Fruit fly (Drosophila melanogaster) whole organism, embryonic: ENCODE measurements around the gene Ir25a.
A peak's percentile ranks its signal among the peaks of the same experiment; 100 is the strongest.

Source experiments
- Aef1 ChIP-seq: fragments of 200-800 bp; sonication (Bioruptor generic); IDR thresholded peaks from 3 replicates; pipeline ENCODE4 v1.3.6; 2022; ENCODE audit warnings: missing biosample characterization, missing genetic modification characterization
- Bdp1 ChIP-seq: fragments of 200-800 bp; sonication (Bioruptor generic); optimal IDR thresholded peaks from 3 replicates; lab custom pipeline; 2016; ENCODE audit warnings: missing biosample characterization, missing genetic modification characterization
- CG10959 ChIP-seq: fragments of 200-800 bp; sonication (Bioruptor generic); IDR thresholded peaks from 2 replicates; pipeline ENCODE4 v1.3.6; 2022; ENCODE audit warnings: missing biosample characterization, missing genetic modification characterization
- CG11504 ChIP-seq: fragments of 200-800 bp; sonication (Bioruptor generic); optimal IDR thresholded peaks from 3 replicates; lab custom pipeline; 2019; ENCODE audit warnings: missing biosample characterization, mild to moderate bottlenecking, missing genetic modification characterization, moderate library complexity
- CG11696 ChIP-seq: fragments of 200-800 bp; sonication (Bioruptor generic); IDR thresholded peaks from 2 replicates; pipeline ENCODE4 v1.3.6; 2022; ENCODE audit warnings: missing biosample characterization, missing genetic modification characterization
- CG12236 ChIP-seq: fragments of 200-800 bp; sonication (Bioruptor generic); optimal IDR thresholded peaks from 2 replicates; lab custom pipeline; 2016; ENCODE audit warnings: missing biosample characterization, missing genetic modification characterization
- CG12659 ChIP-seq: fragments of 200-800 bp; sonication (Bioruptor generic); optimal IDR thresholded peaks from 3 replicates; lab custom pipeline; 2017; ENCODE audit warnings: mild to moderate bottlenecking, missing biosample characterization, missing genetic modification reagents, missing genetic modification characterization
- CG13123 ChIP-seq: fragments of 200-800 bp; sonication (Bioruptor generic); optimal IDR thresholded peaks from 2 replicates; lab custom pipeline; 2016; ENCODE audit warnings: missing biosample characterization, missing genetic modification characterization
- CG14050 ChIP-seq: fragments of 200-800 bp; sonication (Bioruptor generic); IDR thresholded peaks from 3 replicates; pipeline ENCODE4 v1.3.6; 2022; ENCODE audit warnings: missing biosample characterization, missing genetic modification characterization
- CG14860 ChIP-seq: fragments of 200-800 bp; sonication (Bioruptor generic); IDR thresholded peaks from 3 replicates; pipeline ENCODE4 v1.3.6; 2022; ENCODE audit warnings: missing biosample characterization, missing genetic modification characterization; ENCODE audit not compliant: partially characterized antibody
- CG16815 ChIP-seq: fragments of 200-800 bp; sonication (Bioruptor generic); optimal IDR thresholded peaks from 3 replicates; lab custom pipeline; 2017; ENCODE audit warnings: missing biosample characterization, mild to moderate bottlenecking, missing genetic modification characterization
- CG17361 ChIP-seq: fragments of 200-800 bp; sonication (Bioruptor generic); IDR thresholded peaks from 3 replicates; pipeline ENCODE4 v1.3.6; 2022; ENCODE audit warnings: missing biosample characterization, missing genetic modification characterization
- CG17802 ChIP-seq: fragments of 200-800 bp; sonication (Bioruptor generic); optimal IDR thresholded peaks from 2 replicates; lab custom pipeline; 2018; ENCODE audit warnings: missing biosample characterization, mild to moderate bottlenecking, missing genetic modification characterization, moderate library complexity
- CG18764 ChIP-seq: fragments of 200-800 bp; sonication (Bioruptor generic); optimal IDR thresholded peaks from 3 replicates; lab custom pipeline; 2016; ENCODE audit warnings: missing biosample characterization, missing genetic modification characterization
- CG3847 ChIP-seq: fragments of 200-800 bp; sonication (Bioruptor generic); IDR thresholded peaks from 2 replicates; pipeline ENCODE4 v1.3.6; 2022; ENCODE audit warnings: missing biosample characterization, missing genetic modification characterization
- CG5953 ChIP-seq: fragments of 200-800 bp; sonication (Bioruptor generic); IDR thresholded peaks from 2 replicates; pipeline ENCODE4 v1.3.6; 2022; ENCODE audit warnings: missing biosample characterization, missing genetic modification characterization
- CG6689 ChIP-seq: fragments of 200-800 bp; sonication (Bioruptor generic); IDR thresholded peaks from 2 replicates; pipeline ENCODE4 v1.3.6; 2022; ENCODE audit warnings: missing biosample characterization, missing genetic modification characterization
- CG8765 ChIP-seq: fragments of 200-800 bp; sonication (Bioruptor generic); IDR thresholded peaks from 2 replicates; pipeline ENCODE4 v1.3.6; 2022; ENCODE audit warnings: missing biosample characterization, missing genetic modification characterization
- CG8944 ChIP-seq: fragments of 200-800 bp; sonication (Bioruptor generic); optimal IDR thresholded peaks from 3 replicates; lab custom pipeline; 2016; ENCODE audit warnings: missing biosample characterization, missing genetic modification characterization
- CG9797 ChIP-seq: fragments of 200-800 bp; sonication (Bioruptor generic); optimal IDR thresholded peaks from 3 replicates; lab custom pipeline; 2018; ENCODE audit warnings: missing biosample characterization, mild to moderate bottlenecking, missing genetic modification characterization
- D ChIP-seq, 2 experiments: fragments of 200-800 bp in 1 of 2; fragments of >200 bp in 1 of 2; sonication (Bioruptor generic) in 1 of 2; optimal IDR thresholded peaks; 2 replicates in 1 of 2; 3 replicates in 1 of 2; lab custom pipeline; 2017; ENCODE audit warnings: mild to moderate bottlenecking in 1 of 2, missing biosample characterization in 1 of 2, missing genetic modification characterization in 1 of 2, missing genetic modification reagents in 1 of 2
- D19B ChIP-seq: fragments of 200-800 bp; sonication (Bioruptor generic); optimal IDR thresholded peaks from 2 replicates; lab custom pipeline; 2017; ENCODE audit warnings: missing biosample characterization, mild to moderate bottlenecking, missing genetic modification characterization
- Dip2 ChIP-seq: fragments of 200-800 bp; sonication (Bioruptor generic); IDR thresholded peaks from 2 replicates; pipeline ENCODE4 v1.3.6; 2022; ENCODE audit warnings: missing biosample characterization, missing genetic modification characterization
- Dll ChIP-seq: fragments of 200-800 bp; sonication (Bioruptor generic); IDR thresholded peaks from 4 replicates; pipeline ENCODE4 v1.3.6; 2022; ENCODE audit warnings: missing biosample characterization, missing genetic modification characterization; ENCODE audit not compliant: partially characterized antibody
- Dref ChIP-seq: fragments of 200-800 bp; sonication (Bioruptor generic); IDR thresholded peaks from 2 replicates; pipeline ENCODE4 v1.3.6; 2022; ENCODE audit warnings: missing biosample characterization, missing genetic modification characterization
- E2f2 ChIP-seq: fragments of 200-800 bp; sonication (Bioruptor generic); IDR thresholded peaks from 2 replicates; pipeline ENCODE4 v1.3.6; 2022; ENCODE audit warnings: missing biosample characterization, missing genetic modification characterization
- HLH4C ChIP-seq: fragments of 200-800 bp; sonication (Bioruptor generic); IDR thresholded peaks from 3 replicates; pipeline ENCODE4 v1.3.6; 2022; ENCODE audit warnings: missing biosample characterization, missing genetic modification characterization; ENCODE audit not compliant: partially characterized antibody
- MESR4 ChIP-seq: fragments of 200-800 bp; sonication (Bioruptor generic); optimal IDR thresholded peaks from 2 replicates; lab custom pipeline; 2018; ENCODE audit warnings: missing biosample characterization, mild to moderate bottlenecking, missing genetic modification characterization, moderate library complexity
- MTF-1 ChIP-seq: fragments of 200-800 bp; sonication (Bioruptor generic); optimal IDR thresholded peaks from 2 replicates; lab custom pipeline; 2018; ENCODE audit warnings: missing biosample characterization, mild to moderate bottlenecking, missing genetic modification characterization, borderline replicate concordance
- NK7.1 ChIP-seq: fragments of 200-800 bp; sonication (Bioruptor generic); optimal IDR thresholded peaks from 3 replicates; lab custom pipeline; 2016; ENCODE audit warnings: missing biosample characterization, missing genetic modification characterization
- Nf-YB ChIP-seq: fragments of 200-800 bp; sonication (Bioruptor generic); optimal IDR thresholded peaks from 3 replicates; lab custom pipeline; 2019; ENCODE audit warnings: missing biosample characterization, mild to moderate bottlenecking, missing genetic modification characterization, moderate library complexity
- ap ChIP-seq: fragments of 200-800 bp; sonication (Bioruptor generic); IDR thresholded peaks from 2 replicates; pipeline ENCODE4 v1.3.6; 2022; ENCODE audit warnings: missing biosample characterization, missing genetic modification characterization
- crp ChIP-seq, 2 experiments: fragments of 200-800 bp; sonication (Bioruptor generic); optimal IDR thresholded peaks; 2 replicates in 1 of 2; 3 replicates in 1 of 2; lab custom pipeline; 2017; ENCODE audit warnings: missing biosample characterization in 2 of 2, missing genetic modification characterization in 2 of 2, mild to moderate bottlenecking in 1 of 2, moderate library complexity in 1 of 2
- dmrt99B ChIP-seq: fragments of 200-800 bp; sonication (Bioruptor generic); optimal IDR thresholded peaks from 2 replicates; lab custom pipeline; 2018; ENCODE audit warnings: missing biosample characterization, mild to moderate bottlenecking, missing genetic modification characterization, moderate library complexity
- ems ChIP-seq: fragments of 200-800 bp; sonication (Bioruptor generic); optimal IDR thresholded peaks from 3 replicates; lab custom pipeline; 2016; ENCODE audit warnings: missing biosample characterization, missing genetic modification characterization
- fd3F ChIP-seq: fragments of 200-800 bp; sonication (Bioruptor generic); optimal IDR thresholded peaks from 2 replicates; lab custom pipeline; 2018; ENCODE audit warnings: missing biosample characterization, mild to moderate bottlenecking, missing genetic modification characterization, moderate library complexity
- fd96Cb ChIP-seq: fragments of 200-800 bp; sonication (Bioruptor generic); optimal IDR thresholded peaks from 2 replicates; lab custom pipeline; 2018; ENCODE audit warnings: missing biosample characterization, mild to moderate bottlenecking, missing genetic modification characterization, moderate library complexity
- gce ChIP-seq: fragments of 200-800 bp; sonication (Bioruptor generic); IDR thresholded peaks from 3 replicates; pipeline ENCODE4 v1.3.6; 2022; ENCODE audit warnings: missing biosample characterization, missing genetic modification characterization
- grn ChIP-seq: fragments of 200-800 bp; sonication (Bioruptor generic); optimal IDR thresholded peaks from 3 replicates; lab custom pipeline; 2017; ENCODE audit warnings: missing biosample characterization, missing genetic modification characterization
- hbn ChIP-seq: fragments of 200-800 bp; sonication (Bioruptor generic); IDR thresholded peaks from 2 replicates; pipeline ENCODE4 v1.3.6; 2022; ENCODE audit warnings: missing biosample characterization, missing genetic modification characterization; ENCODE audit not compliant: partially characterized antibody
- ind ChIP-seq: fragments of 200-800 bp; sonication (Bioruptor generic); optimal IDR thresholded peaks from 3 replicates; lab custom pipeline; 2016; ENCODE audit warnings: missing biosample characterization, missing genetic modification characterization
- kay ChIP-seq: fragments of 200-800 bp; sonication (Bioruptor generic); optimal IDR thresholded peaks from 2 replicates; lab custom pipeline; 2016; ENCODE audit warnings: missing biosample characterization, missing genetic modification characterization
- org-1 ChIP-seq: fragments of 200-800 bp; sonication (Bioruptor generic); optimal IDR thresholded peaks from 2 replicates; lab custom pipeline; 2017; ENCODE audit warnings: missing biosample characterization, missing genetic modification characterization
- pzg ChIP-seq: fragments of 200-800 bp; sonication (Bioruptor generic); optimal IDR thresholded peaks from 3 replicates; lab custom pipeline; 2018; ENCODE audit warnings: missing biosample characterization, mild to moderate bottlenecking, missing genetic modification characterization, moderate library complexity
- run ChIP-seq: fragments of 200-800 bp; sonication (Bioruptor generic); optimal IDR thresholded peaks from 3 replicates; lab custom pipeline; 2018; ENCODE audit warnings: missing biosample characterization, mild to moderate bottlenecking, missing genetic modification characterization
- sc ChIP-seq, 3 experiments: fragments of >200 bp in 2 of 3; fragments of 200-800 bp in 1 of 3; sonication (Bioruptor generic) in 1 of 3; optimal IDR thresholded peaks; 2 replicates in 2 of 3; 3 replicates in 1 of 3; lab custom pipeline; 2017; ENCODE audit warnings: mild to moderate bottlenecking in 1 of 3, missing biosample characterization in 1 of 3, missing genetic modification characterization in 1 of 3, missing genetic modification reagents in 1 of 3
- tap ChIP-seq: fragments of 200-800 bp; optimal IDR thresholded peaks from 3 replicates; lab custom pipeline; 2019; ENCODE audit warnings: missing biosample characterization, mild to moderate bottlenecking, missing genetic modification characterization, moderate library complexity
- trem ChIP-seq: fragments of 200-800 bp; optimal IDR thresholded peaks from 3 replicates; lab custom pipeline; 2019; ENCODE audit warnings: missing biosample characterization, mild to moderate bottlenecking, missing genetic modification characterization, moderate library complexity
- tup ChIP-seq: fragments of 200-800 bp; sonication (Bioruptor generic); optimal IDR thresholded peaks from 2 replicates; lab custom pipeline; 2016; ENCODE audit warnings: missing biosample characterization, mild to moderate bottlenecking, missing genetic modification characterization, moderate library complexity

Ir25a gene

dm6 chr2L:4850356-4850755 is 15.3 kb upstream of the Ir25a start, which contains the start of the genes mRpS2 and Mon1 (continued):
- TF ChIP-seq hbn (GFP tag; lab: Robert Waterston, UW) = no peak
- peak; percentile 96 for TF ChIP-seq CG12659 (GFP tag; lab: Kevin White, UChicago)
- peak; percentile 95 for TF ChIP-seq CG18764
- peak; percentile 87 for TF ChIP-seq D19B (GFP tag; lab: Kevin White, UChicago)
- TF ChIP-seq ems (GFP tag; lab: Kevin White, UChicago) = peak; percentile 83
- peak; percentile 80 for TF ChIP-seq MESR4
- TF ChIP-seq CG13123 (GFP tag; lab: Kevin White, UChicago) = peak; percentile 91
- peak; percentile 16 for TF ChIP-seq CG9797
- TF ChIP-seq Dref (GFP tag; lab: Robert Waterston, UW) = 0 out of 2 replicates have a peak, but pooled peaks have one; percentile 37
- TF ChIP-seq HLH4C (GFP tag; lab: Robert Waterston, UW) = no peak
- peak; percentile 83 for TF ChIP-seq CG10959 (GFP tag; lab: Robert Waterston, UW)
- peak; percentile 87 for TF ChIP-seq CG8765
- TF ChIP-seq tup = peak; percentile 85
- peak; percentile 28 for TF ChIP-seq grn (GFP tag; lab: Kevin White, UChicago)
- peak; percentile 94 for TF ChIP-seq fd96Cb (tag; lab: Kevin White, UChicago)
- TF ChIP-seq CG6689 = peak; percentile 98
- peak; percentile 98 for TF ChIP-seq CG17361 (GFP tag; lab: Robert Waterston, UW)
- TF ChIP-seq fd3F (GFP tag; lab: Kevin White, UChicago) = peak; percentile 95
- peak; percentile 95 for TF ChIP-seq gce (GFP tag; lab: Robert Waterston, UW)
- peak; percentile 69 for TF ChIP-seq CG8944 (GFP tag; lab: Kevin White, UChicago)
- peak; percentile 83 for TF ChIP-seq CG16815 (GFP tag; lab: Kevin White, UChicago)
- peak; percentile 96 for TF ChIP-seq Aef1 (GFP tag; lab: Robert Waterston, UW)
- TF ChIP-seq sc (optimal IDR thresholded peaks at IDR 0.05; lab: Kevin White, UChicago) = no peak
- peak; percentile 88 for TF ChIP-seq sc (GFP tag; optimal IDR thresholded peaks at IDR 0.05; lab: Kevin White, UChicago)
- peak; percentile 93 for TF ChIP-seq kay (GFP tag; lab: Kevin White, UChicago)
- peak; percentile 93 for TF ChIP-seq CG11696
- peak; percentile 48; the same call in 1 of the 2 replicates for TF ChIP-seq Dip2 (GFP tag; lab: Robert Waterston, UW)
- peak; percentile 74 for TF ChIP-seq Nf-YB (GFP tag; lab: Kevin White, UChicago)
- TF ChIP-seq CG14050 (GFP tag; lab: Robert Waterston, UW) = peak; percentile 94
- TF ChIP-seq MTF-1 (GFP tag; lab: Kevin White, UChicago) = peak; percentile 84
- peak; percentile 49 for TF ChIP-seq NK7.1
- TF ChIP-seq tap (tag; lab: Kevin White, UChicago) = peak; percentile 94
- no peak for TF ChIP-seq D (optimal IDR thresholded peaks at IDR 0.05; lab: Kevin White, UChicago)
- TF ChIP-seq D (GFP tag; optimal IDR thresholded peaks at IDR 0.05; lab: Kevin White, UChicago) = peak; percentile 87
- peak; percentile 84 for TF ChIP-seq org-1 (GFP tag; lab: Kevin White, UChicago)
- peak; percentile 95 for TF ChIP-seq CG5953 (GFP tag; lab: Robert Waterston, UW)
- TF ChIP-seq CG12236 (GFP tag; lab: Kevin White, UChicago) = no peak
- TF ChIP-seq trem (tag; lab: Kevin White, UChicago) = peak; percentile 94
- peak; percentile 77 for TF ChIP-seq E2f2 (GFP tag; lab: Robert Waterston, UW)
- no peak for TF ChIP-seq CG14860 (GFP tag; lab: Robert Waterston, UW)
- peak; percentile 75 for TF ChIP-seq Bdp1 (GFP tag; lab: Kevin White, UChicago)
- TF ChIP-seq ap (GFP tag; lab: Robert Waterston, UW) = peak; percentile 96
- peak; percentile 93 for TF ChIP-seq CG11504 (tag; lab: Kevin White, UChicago)
- TF ChIP-seq run (tag; lab: Kevin White, UChicago) = peak; percentile 79
- peak; percentile 44 for TF ChIP-seq pzg (GFP tag; lab: Kevin White, UChicago)
- peak; percentile 94 for TF ChIP-seq dmrt99B (tag; lab: Kevin White, UChicago)
- TF ChIP-seq ind (GFP tag; lab: Kevin White, UChicago) = peak; percentile 97
- TF ChIP-seq CG3847 = peak; percentile 96
- TF ChIP-seq crp (GFP tag; optimal IDR thresholded peaks at IDR 0.05; lab: Kevin White, UChicago) = peak; percentile 64 to 91
- TF ChIP-seq CG17802 (tag; lab: Kevin White, UChicago) = peak; percentile 76
- peak; percentile 44; the same call in 1 of the 4 replicates for TF ChIP-seq Dll (GFP tag; lab: Robert Waterston, UW)
